Worm (Caenorhabditis elegans) whole organism, late embryonic: ENCODE results near the gene B0035.13.

Source experiments
- C38D4.7 ChIP-seq: fragments of 200-800 bp; sonication (Bioruptor generic); optimal IDR thresholded peaks from 2 replicates; lab custom pipeline; 2018; ENCODE audit warnings: mild to moderate bottlenecking, missing genetic modification characterization, moderate library complexity, missing compliant biosample characterization
- ama-1 ChIP-seq: fragments of 150-350 bp; optimal IDR thresholded peaks from 2 replicates; lab custom pipeline; 2014
- dmd-4 ChIP-seq: sonication (generic microtip); optimal IDR thresholded peaks from 2 replicates; lab custom pipeline; 2016; ENCODE audit warnings: borderline replicate concordance, missing genetic modification characterization, missing compliant biosample characterization
- elt-2 ChIP-seq: sonication (generic microtip); optimal IDR thresholded peaks from 2 replicates; lab custom pipeline; 2016; ENCODE audit warnings: missing genetic modification reagents, missing genetic modification characterization, missing compliant biosample characterization
- nfya-1 ChIP-seq: sonication (generic microtip); optimal IDR thresholded peaks from 2 replicates; lab custom pipeline; 2017; ENCODE audit warnings: missing genetic modification characterization, mild to moderate bottlenecking, missing compliant biosample characterization, antibody characterized with exemption, moderate library complexity
- nhr-11 ChIP-seq: fragments of 150-350 bp; optimal IDR thresholded peaks from 2 replicates; lab custom pipeline; 2014; ENCODE audit warnings: missing biosample characterization, missing genetic modification characterization
- pqm-1 ChIP-seq: sonication (generic microtip); optimal IDR thresholded peaks from 2 replicates; lab custom pipeline; 2016; ENCODE audit warnings: missing genetic modification characterization, missing compliant biosample characterization
- unc-86 ChIP-seq: sonication (generic microtip); optimal IDR thresholded peaks from 2 replicates; lab custom pipeline; 2016; ENCODE audit warnings: missing genetic modification characterization, missing compliant biosample characterization

DNA sequence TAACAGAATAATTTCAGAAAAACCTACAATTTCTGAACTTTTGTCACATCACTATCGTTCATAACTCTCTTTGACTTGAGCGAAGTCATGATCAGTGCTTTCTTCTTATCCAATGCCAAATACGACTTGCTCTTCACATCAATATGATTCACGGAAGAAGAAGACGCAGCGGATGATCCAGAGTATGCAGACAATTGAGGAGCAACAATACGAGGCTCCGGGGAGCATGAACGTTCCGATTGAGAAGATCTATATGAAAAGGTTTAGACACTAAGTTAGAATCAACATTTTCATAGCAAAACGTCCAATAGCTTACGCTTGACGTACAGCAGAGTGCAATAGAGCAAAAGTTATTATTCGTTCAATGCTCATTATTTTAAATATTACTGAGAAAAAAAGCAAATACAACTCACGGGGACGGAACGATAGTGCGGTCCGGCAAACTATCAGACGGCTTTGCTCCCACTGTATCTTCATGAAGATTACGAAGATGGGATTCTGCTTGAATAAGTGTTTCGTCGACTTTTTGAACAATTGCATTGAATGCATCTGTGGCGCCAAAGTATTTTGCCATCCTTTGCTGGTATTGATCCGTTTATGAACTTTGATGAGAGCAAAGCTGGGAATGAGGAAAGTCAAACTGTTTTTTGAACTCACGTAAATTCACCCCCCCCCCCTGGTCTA lies 45.8 kb downstream of the B0035.13 start, which contains the start of gene C05C12.5:
- TF ChIP-seq nhr-11 (tag; lab: Kevin White, UChicago) = no peak
- no peak for TF ChIP-seq nfya-1 (tag; lab: Kevin White, UChicago)
- TF ChIP-seq elt-2 (tag; lab: Kevin White, UChicago) = no peak
- no peak for TF ChIP-seq dmd-4
- no peak for TF ChIP-seq ama-1 (lab: Kevin White, UChicago)
- TF ChIP-seq C38D4.7 (GFP tag; lab: Kevin White, UChicago) = no peak
- TF ChIP-seq unc-86 (tag; lab: Kevin White, UChicago) = no peak
- no peak for TF ChIP-seq pqm-1 (tag; lab: Kevin White, UChicago)
